Worm (Caenorhabditis elegans): ENCODE measurements around the gene T14G8.6.

DNA sequence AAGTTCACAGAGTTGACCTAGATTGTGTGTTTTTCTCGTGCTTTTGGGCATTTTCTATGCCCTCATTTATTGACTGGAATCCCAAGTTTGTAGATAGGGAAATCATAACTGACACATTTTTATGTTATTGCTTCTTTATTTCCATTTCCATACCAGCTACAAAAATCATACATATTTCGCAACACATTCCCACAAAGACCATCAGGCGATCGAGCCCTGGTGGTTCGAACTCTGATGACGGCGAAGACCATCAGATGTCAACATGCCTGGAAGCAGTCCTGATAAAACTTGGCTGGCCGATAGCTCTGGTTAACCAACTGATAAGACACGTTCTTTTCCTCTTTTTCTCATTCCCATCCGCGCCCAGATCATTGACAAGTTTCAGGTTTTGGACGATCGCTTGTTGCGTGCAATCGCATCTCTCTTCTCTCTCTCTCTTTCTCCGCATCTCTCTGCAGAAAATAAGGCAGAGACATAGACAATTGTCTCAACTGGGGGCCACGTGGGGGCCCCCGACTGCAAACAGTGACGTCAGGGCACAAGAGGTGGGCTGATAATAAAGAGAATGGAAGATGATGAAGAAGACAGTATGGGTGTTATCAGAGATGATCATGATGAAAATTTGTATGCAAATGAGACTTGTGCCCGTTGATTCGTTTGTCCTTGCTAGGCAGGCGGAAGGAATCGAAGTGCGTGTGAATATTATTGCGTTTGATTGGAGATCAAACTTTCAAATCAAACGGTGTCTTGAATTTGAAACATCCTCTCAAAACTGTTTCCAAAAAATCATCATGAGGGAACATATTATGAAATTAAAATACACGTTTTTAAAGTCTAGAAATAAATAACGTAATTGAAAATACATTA is 9.6 kb upstream of the T14G8.6 start:
- peak; percentile 93 for TF ChIP-seq egl-27 (tag; optimal IDR thresholded peaks at IDR 0.05)
- TF ChIP-seq lsy-2 (tag; optimal IDR thresholded peaks at IDR 0.05): peak; percentile 23 to 79
- TF ChIP-seq dmd-4 (tag; optimal IDR thresholded peaks at IDR 0.05): no peak
- no peak for TF ChIP-seq unc-39 (tag; optimal IDR thresholded peaks at IDR 0.05)
- no peak for TF ChIP-seq lin-11 (tag; optimal IDR thresholded peaks at IDR 0.05)
- TF ChIP-seq zag-1 (tag; optimal IDR thresholded peaks at IDR 0.05): no peak
- no peak for TF ChIP-seq snpc-4 (tag; optimal IDR thresholded peaks at IDR 0.05)
- peak; percentile 99 for TF ChIP-seq mdl-1 (tag; optimal IDR thresholded peaks at IDR 0.05)

Measured in whole organism, L2 larva.